Fruit fly (Drosophila melanogaster): ENCODE data around the gene Sh3beta.

Sh3beta gene

DNA sequence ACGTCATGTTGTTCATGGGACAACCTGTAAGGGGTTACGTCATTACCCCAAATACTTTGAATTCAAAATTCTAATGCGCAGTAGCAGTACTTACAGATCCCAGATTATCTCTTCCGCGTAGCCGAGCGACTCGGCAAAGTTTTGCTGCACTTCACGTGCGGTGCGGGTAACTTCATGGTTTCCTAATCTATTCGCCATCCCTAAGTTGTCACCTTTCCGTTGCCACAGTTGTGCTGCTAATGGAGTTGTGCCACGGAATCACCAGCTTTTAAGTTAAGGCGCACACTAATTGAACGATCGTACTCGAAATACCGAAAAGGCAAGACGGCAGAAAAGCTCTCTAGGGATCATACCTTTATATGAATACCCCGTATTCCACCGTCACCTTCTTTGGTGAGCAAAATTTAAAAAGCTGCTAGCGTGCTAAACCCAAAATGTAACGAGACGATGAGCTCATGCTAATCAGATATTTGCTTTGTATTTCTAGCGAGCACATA lies 9.2 kb downstream of the Sh3beta start, which contains the start of gene pst (continued):
- TF ChIP-seq ro (GFP tag; IDR thresholded peaks at IDR 0.05) (no peak), GATAe (GFP tag; conservative IDR thresholded peaks at IDR 0.05) (no peak), CG8359 (GFP tag; optimal IDR thresholded peaks at IDR 0.05; ENCODE audit: borderline replicate concordance) (no peak), kni (GFP tag; optimal IDR thresholded peaks at IDR 0.05) (peak; percentile 23), CG11093 (GFP tag; IDR thresholded peaks at IDR 0.05) (no peak), CG14667 (GFP tag; IDR thresholded peaks at IDR 0.05) (no peak), cad (GFP tag; optimal IDR thresholded peaks at IDR 0.05) (no peak), pho (GFP tag; optimal IDR thresholded peaks at IDR 0.05) (peak; percentile 30), PHDP (tag; optimal IDR thresholded peaks at IDR 0.05) (peak; percentile 40), Ptx1 (GFP tag; IDR thresholded peaks at IDR 0.05) (no peak), CG13424 (tag; optimal IDR thresholded peaks at IDR 0.05) (no peak), CG34224 (GFP tag; IDR thresholded peaks at IDR 0.05; ENCODE audit: partially characterized antibody) (no peak), zen2 (GFP tag; IDR thresholded peaks at IDR 0.05; ENCODE audit: partially characterized antibody) (0 out of 3 replicates have a peak, but pooled peaks have one; percentile 15), wdn (GFP tag; IDR thresholded peaks at IDR 0.05) (no peak), slp2 (GFP tag; optimal IDR thresholded peaks at IDR 0.05) (no peak), pita (GFP tag; optimal IDR thresholded peaks at IDR 0.05) (no peak), CG6175 (GFP tag; IDR thresholded peaks at IDR 0.05) (no peak), CrebB (tag; optimal IDR thresholded peaks at IDR 0.05) (peak; percentile 66), C15 (GFP tag; IDR thresholded peaks at IDR 0.05) (no peak), gt (GFP tag; IDR thresholded peaks at IDR 0.05) (no peak), Doc3 (GFP tag; IDR thresholded peaks at IDR 0.05; ENCODE audit: partially characterized antibody) (no peak), CG34376 (GFP tag; optimal IDR thresholded peaks at IDR 0.05) (peak; percentile 66), ara (GFP tag; IDR thresholded peaks at IDR 0.05) (no peak), CG9215 (GFP tag; IDR thresholded peaks at IDR 0.05) (no peak), nmo (GFP tag; optimal IDR thresholded peaks at IDR 0.05) (no peak), tna (GFP tag; IDR thresholded peaks at IDR 0.05; ENCODE audit: partially characterized antibody) (peak; percentile 25), psq (GFP tag; optimal IDR thresholded peaks at IDR 0.05) (no peak), HLH54F (GFP tag; optimal IDR thresholded peaks at IDR 0.05) (peak; percentile 29), CG7556 (GFP tag; optimal IDR thresholded peaks at IDR 0.05) (no peak), Hr3 (GFP tag; optimal IDR thresholded peaks at IDR 0.05) (no peak), grau (tag; optimal IDR thresholded peaks at IDR 0.05) (no peak), CG10979 (tag; optimal IDR thresholded peaks at IDR 0.05) (no peak), tin (GFP tag; optimal IDR thresholded peaks at IDR 0.05) (no peak), Dip3 (GFP tag; optimal IDR thresholded peaks at IDR 0.05) (no peak), Med (GFP tag) (peak; percentile 78), CG7987 (GFP tag; optimal IDR thresholded peaks at IDR 0.05) (peak; percentile 10), pnt (GFP tag; optimal IDR thresholded peaks at IDR 0.05) (no peak), CG15011 (GFP tag; optimal IDR thresholded peaks at IDR 0.05) (no peak), CG11398 (GFP tag; optimal IDR thresholded peaks at IDR 0.05) (peak; percentile 27), CG3065 (GFP tag; optimal IDR thresholded peaks at IDR 0.05) (no peak), tup (GFP tag; optimal IDR thresholded peaks at IDR 0.05) (no peak), CG4617 (GFP tag; optimal IDR thresholded peaks at IDR 0.05; ENCODE audit: borderline replicate concordance) (no peak), gcm2 (GFP tag; optimal IDR thresholded peaks at IDR 0.05) (no peak), ftz-f1 (GFP tag; optimal IDR thresholded peaks at IDR 0.05) (no peak), Bgb (GFP tag; IDR thresholded peaks at IDR 0.05; ENCODE audit: partially characterized antibody) (peak; percentile 64), sr (GFP tag; IDR thresholded peaks at IDR 0.05) (no peak), Drgx (GFP tag; IDR thresholded peaks at IDR 0.05) (no peak; the same call in 1 of the 2 replicates), CG2129 (GFP tag; IDR thresholded peaks at IDR 0.05; ENCODE audit: partially characterized antibody) (no peak), emc (GFP tag; optimal IDR thresholded peaks at IDR 0.05) (no peak), Hsf (GFP tag; optimal IDR thresholded peaks at IDR 0.05) (no peak), MESR4 (GFP tag; optimal IDR thresholded peaks at IDR 0.05) (peak; percentile 33)
